Worm (Caenorhabditis elegans): ENCODE measurements around the gene gld-3.
A peak's percentile ranks its signal among the peaks of the same experiment; 100 is the strongest.

The gld-3 gene

DNA sequence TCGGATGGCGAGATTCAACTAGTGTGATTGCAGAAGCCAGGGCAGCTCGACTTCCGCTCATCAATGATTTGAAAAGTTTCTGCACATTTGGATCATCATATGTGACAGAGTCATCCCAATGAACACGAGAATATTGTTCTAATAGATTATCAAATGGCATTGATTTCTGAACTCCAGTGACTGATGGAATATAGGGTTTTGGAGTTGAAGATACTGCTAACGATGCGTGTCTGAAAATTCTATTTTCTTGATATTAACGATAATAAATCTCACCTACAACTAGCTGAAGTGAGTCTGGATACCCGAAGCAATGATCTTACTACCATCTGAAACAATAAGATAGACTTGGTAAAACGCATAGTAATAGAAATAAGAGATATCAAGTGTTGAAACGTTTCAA is 31.6 kb upstream of the gld-3 start, which contains the start of gene mmaa-1 (continued):
- TF ChIP-seq tbp1 (GFP tag; optimal IDR thresholded peaks at IDR 0.05) (no peak), mxl-1 (tag; optimal IDR thresholded peaks at IDR 0.05) (no peak), zim-3 (tag; optimal IDR thresholded peaks at IDR 0.05) (peak; percentile 19), ceh-91 (GFP tag; IDR thresholded peaks at IDR 0.05) (no peak), rpc-1 (optimal IDR thresholded peaks at IDR 0.05) (no peak), rpc-1 (tag; optimal IDR thresholded peaks at IDR 0.05) (no peak), nhr-90 (tag; optimal IDR thresholded peaks at IDR 0.05) (no peak), nfya-2 (GFP tag; IDR thresholded peaks at IDR 0.05) (no peak), lsy-27 (tag; optimal IDR thresholded peaks at IDR 0.05; ENCODE audit: borderline replicate concordance, insufficient read depth) (no peak), C06A6.2 (GFP tag; conservative IDR thresholded peaks at IDR 0.05) (no peak), nfya-1 (tag; optimal IDR thresholded peaks at IDR 0.05; ENCODE audit: borderline replicate concordance, insufficient read depth) (no peak), ceh-100 (GFP tag; IDR thresholded peaks at IDR 0.05) (no peak), fkh-3 (tag; optimal IDR thresholded peaks at IDR 0.05) (peak; percentile 69)

DNA sequence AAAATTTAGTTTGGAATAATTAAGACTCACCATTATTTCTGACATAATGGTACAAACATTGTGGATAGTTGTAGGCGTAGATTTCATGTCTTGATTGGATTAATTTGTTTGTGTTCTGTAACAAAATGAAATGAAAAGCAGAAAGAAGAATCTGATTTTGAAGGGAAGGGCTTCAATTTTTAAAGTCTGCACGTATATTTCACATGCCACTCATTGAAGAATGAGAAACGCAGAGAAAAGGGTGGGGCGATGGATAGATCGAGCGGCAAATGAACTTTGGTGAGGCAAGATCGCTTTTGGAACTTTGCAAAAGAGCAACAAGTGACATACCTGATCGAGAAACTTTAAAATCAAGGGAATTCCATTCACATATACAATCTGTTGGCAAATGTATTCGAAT is 30.2 kb upstream of the gld-3 start:
- peak; percentile 30 for TF ChIP-seq nhr-80 (tag; optimal IDR thresholded peaks at IDR 0.05)
- TF ChIP-seq dpff-1 (tag; optimal IDR thresholded peaks at IDR 0.05) = no peak

DNA sequence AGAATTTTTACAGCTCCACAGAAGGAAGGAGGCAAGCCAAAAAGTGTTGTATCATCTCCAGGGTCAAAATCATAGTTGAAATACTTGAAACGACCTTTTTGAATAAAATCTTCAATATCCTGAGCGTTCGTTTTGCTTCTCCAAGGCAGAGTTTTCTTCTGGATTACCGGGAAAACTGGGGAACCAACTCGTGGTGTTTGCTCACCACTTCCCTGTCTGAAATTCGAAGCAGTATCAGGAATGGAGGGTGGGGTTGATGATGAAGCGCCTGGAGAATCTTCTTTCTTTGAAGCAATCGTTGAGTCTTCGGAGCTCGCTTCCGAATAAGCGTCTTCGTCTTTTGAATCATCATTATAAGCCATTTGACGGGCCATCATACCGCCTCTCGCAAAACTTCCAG is 29.3 kb upstream of the gld-3 start:
- TF ChIP-seq F57C9.4 (tag; optimal IDR thresholded peaks at IDR 0.05) = no peak
- TF ChIP-seq ztf-6 (GFP tag; IDR thresholded peaks at IDR 0.05) = no peak
- TF ChIP-seq sdz-38 (tag; optimal IDR thresholded peaks at IDR 0.05) = no peak
- no peak for TF ChIP-seq ekl-4 (GFP tag; IDR thresholded peaks at IDR 0.05)
- TF ChIP-seq K11D2.4 (GFP tag; IDR thresholded peaks at IDR 0.05) = no peak
- TF ChIP-seq lin-35 (GFP tag; optimal IDR thresholded peaks at IDR 0.05) = no peak
- no peak for TF ChIP-seq bed-1 (GFP tag; IDR thresholded peaks at IDR 0.05)
- TF ChIP-seq ceh-40 (GFP tag; IDR thresholded peaks at IDR 0.05) = no peak
- TF ChIP-seq F39B2.1 (GFP tag; IDR thresholded peaks at IDR 0.05) = no peak
- TF ChIP-seq ztf-26 (tag; optimal IDR thresholded peaks at IDR 0.05) = no peak
- TF ChIP-seq cebp-1 (GFP tag; IDR thresholded peaks at IDR 0.05) = no peak
- no peak for TF ChIP-seq cebp-1 (tag; optimal IDR thresholded peaks at IDR 0.05)
- no peak for TF ChIP-seq madf-10 (tag; optimal IDR thresholded peaks at IDR 0.05)
- TF ChIP-seq akir-1 (GFP tag; optimal IDR thresholded peaks at IDR 0.05) = no peak
- no peak for TF ChIP-seq B0019.2 (GFP tag; conservative IDR thresholded peaks at IDR 0.05)
- no peak for TF ChIP-seq unc-130 (GFP tag; optimal IDR thresholded peaks at IDR 0.05)

DNA sequence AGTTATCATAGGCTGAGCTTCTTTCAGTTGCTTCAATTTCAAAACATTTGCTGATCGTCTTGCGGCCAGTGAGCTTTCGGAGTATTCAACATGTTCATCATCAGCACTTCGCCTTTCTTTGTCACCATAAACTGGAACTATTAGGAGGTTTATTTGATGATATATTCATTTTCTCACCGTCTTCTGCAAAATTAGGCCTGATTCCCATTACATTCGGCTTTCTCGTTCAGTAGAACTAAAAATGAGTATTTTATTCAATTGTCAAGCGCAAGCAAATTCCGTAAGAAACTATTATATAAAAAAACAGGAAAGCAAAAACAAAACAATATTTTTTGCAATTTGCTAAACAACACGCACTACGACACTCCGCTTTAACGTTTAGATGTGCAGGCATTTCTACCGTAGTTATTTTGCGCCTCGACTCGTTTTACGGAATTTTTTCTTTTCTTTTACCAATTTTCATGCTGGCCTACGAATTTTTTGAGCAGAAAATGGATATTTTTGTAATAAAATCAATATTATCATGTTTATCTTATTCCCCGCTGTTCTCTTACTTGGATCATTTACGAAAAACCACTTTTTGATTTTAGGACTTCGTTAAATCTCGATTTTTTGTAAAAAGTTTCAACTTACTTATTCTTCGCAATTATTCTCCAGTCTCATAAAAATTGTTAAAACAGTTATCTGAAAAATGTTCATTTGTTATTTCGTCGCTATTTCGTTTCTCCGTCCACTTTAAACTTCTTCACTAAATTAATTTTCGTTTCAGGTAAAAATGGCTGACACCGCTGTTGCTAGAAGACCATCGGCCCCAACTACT is 27.4 kb upstream of the gld-3 start, which contains the start of the genes farl-11 and rpl-33:
Gene farl-11, minus strand, starts transcription at position 242 of the 820 bp plus-strand sequence.
Gene rpl-33, plus strand, starts transcription at position 770 of the 820 bp plus-strand sequence.
- peak in 1 of 3 experiments; percentile 51 for TF ChIP-seq lin-35 (GFP tag; optimal IDR thresholded peaks at IDR 0.05)
- TF ChIP-seq dox-1 (GFP tag; IDR thresholded peaks at IDR 0.05) = 0 out of 2 replicates have a peak, but pooled peaks have one; percentile 16
- no peak for TF ChIP-seq atf-7 (tag; optimal IDR thresholded peaks at IDR 0.05)
- TF ChIP-seq attf-3 (GFP tag; conservative IDR thresholded peaks at IDR 0.05) = peak; percentile 99
- peak; percentile 25 for TF ChIP-seq ceh-27 (GFP tag; optimal IDR thresholded peaks at IDR 0.05)
- peak; percentile 57 for TF ChIP-seq F33H1.4 (GFP tag; IDR thresholded peaks at IDR 0.05)
- TF ChIP-seq pbrm-1 (GFP tag; IDR thresholded peaks at IDR 0.05) = 0 out of 2 replicates have a peak, but pooled peaks have one; percentile 17
- TF ChIP-seq lsl-1 (GFP tag; optimal IDR thresholded peaks at IDR 0.05) = peak; percentile 73
- TF ChIP-seq lin-40 (tag; optimal IDR thresholded peaks at IDR 0.05) = peak; percentile 25
- peak; percentile 31 for TF ChIP-seq lin-54 (GFP tag; optimal IDR thresholded peaks at IDR 0.05)
- TF ChIP-seq F57C9.4 (tag; optimal IDR thresholded peaks at IDR 0.05) = no peak
- peak; percentile 59 for TF ChIP-seq snpc-1.3 (tag; optimal IDR thresholded peaks at IDR 0.05; ENCODE audit: insufficient read depth)
- TF ChIP-seq ztf-18 (tag; optimal IDR thresholded peaks at IDR 0.05) = peak; percentile 43
- TF ChIP-seq hmg-1.2 (GFP tag; IDR thresholded peaks at IDR 0.05) = no peak; the same call in 1 of the 2 replicates
- peak; percentile 48 for TF ChIP-seq nhr-80 (tag; optimal IDR thresholded peaks at IDR 0.05)
- TF ChIP-seq madf-6 (GFP tag; IDR thresholded peaks at IDR 0.05) = 0 out of 2 replicates have a peak, but pooled peaks have one; percentile 12
- peak; percentile 76 for TF ChIP-seq pha-4 (tag; optimal IDR thresholded peaks at IDR 0.05)

All from whole organism, young adult.